Worm (Caenorhabditis elegans): ENCODE results near the gene C14A4.8.

The C14A4.8 gene

DNA sequence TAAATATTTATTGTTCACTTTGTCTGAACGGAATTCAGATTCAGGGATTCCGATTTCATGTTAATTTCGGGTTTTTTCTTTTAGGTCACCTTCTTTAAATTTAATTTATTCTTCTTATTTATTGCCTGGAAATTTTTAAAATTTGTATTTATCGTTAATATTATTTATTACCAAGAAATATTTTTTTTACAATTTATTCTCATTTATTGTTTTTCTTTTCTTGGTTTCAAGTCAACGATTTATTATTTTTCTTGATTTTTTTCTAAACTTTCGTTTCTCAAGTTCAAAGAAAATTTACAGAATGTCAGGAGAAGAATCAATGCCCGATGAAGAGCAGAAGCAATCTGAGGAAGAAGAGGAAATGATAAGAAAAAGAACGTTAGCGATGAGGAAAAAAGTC, 10.2 kb downstream of the C14A4.8 start, which contains the start of gene crn-3:
crn-3 (plus strand) TSS at position 301 of the 400 bp plus-strand sequence.
- TF ChIP-seq T26A5.8 (tag; optimal IDR thresholded peaks at IDR 0.05) (no peak), fkh-3 (tag; optimal IDR thresholded peaks at IDR 0.05) (no peak), T07F8.4 (tag; optimal IDR thresholded peaks at IDR 0.05) (no peak), cebp-2 (GFP tag; IDR thresholded peaks at IDR 0.05) (no peak), ztf-22 (GFP tag; optimal IDR thresholded peaks at IDR 0.05) (no peak), unc-62 (GFP tag; optimal IDR thresholded peaks at IDR 0.05) (no peak), nhr-27 (tag; optimal IDR thresholded peaks at IDR 0.05) (no peak), nfyb-1 (GFP tag; IDR thresholded peaks at IDR 0.05) (no peak), lin-54 (GFP tag; optimal IDR thresholded peaks at IDR 0.05) (no peak), rec-8 (tag; optimal IDR thresholded peaks at IDR 0.05) (no peak), snpc-1.3 (tag; optimal IDR thresholded peaks at IDR 0.05; ENCODE audit: insufficient read depth) (no peak), nfya-1 (tag; optimal IDR thresholded peaks at IDR 0.05; ENCODE audit: borderline replicate concordance, insufficient read depth) (no peak), bed-2 (GFP tag; IDR thresholded peaks at IDR 0.05) (no peak), ekl-4 (GFP tag; IDR thresholded peaks at IDR 0.05) (0 out of 2 replicates have a peak, but pooled peaks have one; percentile 18), pbrm-1 (GFP tag; IDR thresholded peaks at IDR 0.05) (0 out of 2 replicates have a peak, but pooled peaks have one; percentile 22), gei-17 (GFP tag; optimal IDR thresholded peaks at IDR 0.05) (no peak), ceh-27 (GFP tag; optimal IDR thresholded peaks at IDR 0.05) (no peak), chd-7 (tag; optimal IDR thresholded peaks at IDR 0.05) (no peak), madf-6 (GFP tag; IDR thresholded peaks at IDR 0.05) (0 out of 2 replicates have a peak, but pooled peaks have one; percentile 37), nhr-80 (tag; optimal IDR thresholded peaks at IDR 0.05) (no peak), egl-18 (GFP tag; IDR thresholded peaks at IDR 0.05) (no peak), lir-1 (GFP tag; conservative IDR thresholded peaks at IDR 0.05) (no peak), hmg-20 (GFP tag; IDR thresholded peaks at IDR 0.05) (no peak), snpc-4 (GFP tag; optimal IDR thresholded peaks at IDR 0.05) (no peak), snpc-4 (tag; optimal IDR thresholded peaks at IDR 0.05) (no peak), Y53G8AR.9 (GFP tag; conservative IDR thresholded peaks at IDR 0.05) (no peak), dox-1 (GFP tag; IDR thresholded peaks at IDR 0.05) (no peak)

DNA sequence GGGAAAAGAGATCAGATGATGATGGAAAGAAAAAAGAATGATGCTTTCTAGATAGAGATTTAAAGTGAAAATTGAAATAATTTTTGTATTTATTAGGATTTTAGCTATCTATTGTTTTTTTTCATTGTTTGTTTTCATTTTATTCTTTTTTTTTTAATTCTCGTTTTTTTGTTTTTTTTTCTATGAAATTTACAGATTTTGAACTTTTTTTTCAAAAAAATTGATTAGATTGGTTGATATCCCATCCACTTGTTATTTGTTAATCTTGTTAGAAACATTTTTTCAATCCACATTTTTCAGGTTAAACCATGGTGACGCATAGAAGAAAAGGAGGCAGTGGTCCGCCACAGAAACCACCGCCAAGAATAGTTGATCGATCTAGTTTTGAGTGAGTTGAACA, 13.9 kb downstream of the C14A4.8 start, which contains the start of gene algn-9:
algn-9 (plus strand) TSS at position 301 of the 400 bp plus-strand sequence.
- TF ChIP-seq hlh-12 (tag; optimal IDR thresholded peaks at IDR 0.05) (no peak), tbp1 (GFP tag; optimal IDR thresholded peaks at IDR 0.05) (no peak), Y95B8A.8 (GFP tag; IDR thresholded peaks at IDR 0.05) (0 out of 2 replicates have a peak, but pooled peaks have one; percentile 11)

DNA sequence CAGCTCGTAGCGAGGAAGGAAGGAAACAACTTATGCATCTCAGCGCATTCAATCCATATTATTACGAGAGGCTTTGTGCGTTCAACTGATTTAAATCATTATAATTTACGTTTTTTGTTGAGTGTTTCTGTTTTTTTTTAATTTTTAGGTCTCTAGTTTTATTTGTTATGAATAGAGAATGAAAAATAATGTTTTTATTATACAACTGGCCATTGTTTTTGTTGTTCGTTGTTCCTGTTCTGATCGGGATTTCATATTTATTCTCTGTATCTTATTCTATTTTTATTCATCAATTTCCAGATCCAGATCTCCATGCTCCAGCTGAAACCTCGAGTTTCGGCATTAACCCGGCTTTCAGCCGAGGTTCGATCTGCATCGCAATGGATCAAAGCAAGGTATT, 15.6 kb downstream of the C14A4.8 start, which contains the start of gene mrps-22:
mrps-22 (plus strand) TSS at position 301 of the 400 bp plus-strand sequence.
- TF ChIP-seq lag-1 (GFP tag; IDR thresholded peaks at IDR 0.05) (no peak), Y56A3A.18 (GFP tag; IDR thresholded peaks at IDR 0.05) (no peak), nhr-120 (GFP tag; IDR thresholded peaks at IDR 0.05) (no peak), lsy-27 (tag; optimal IDR thresholded peaks at IDR 0.05; ENCODE audit: borderline replicate concordance, insufficient read depth) (no peak), ceh-79 (tag; optimal IDR thresholded peaks at IDR 0.05) (no peak), B0336.3 (GFP tag; IDR thresholded peaks at IDR 0.05) (no peak), gei-17 (GFP tag; optimal IDR thresholded peaks at IDR 0.05) (no peak), somi-1 (GFP tag; optimal IDR thresholded peaks at IDR 0.05) (no peak)

All from whole organism, young adult.